Worm (Caenorhabditis elegans) whole organism, L1 larva: ENCODE results near the gene jmjd-4.

Experiments used
- ama-1 ChIP-seq: fragments of 150-350 bp; optimal IDR thresholded peaks from 2 replicates; lab custom pipeline; 2014
- blmp-1 ChIP-seq: fragments of 150-350 bp; optimal IDR thresholded peaks from 2 replicates; lab custom pipeline; 2014; ENCODE audit warnings: missing biosample characterization, missing genetic modification characterization
- dpl-1 ChIP-seq, 3 experiments: fragments of 150-350 bp in 2 of 3; sonication (generic microtip) in 1 of 3; optimal IDR thresholded peaks; 2 replicates each; lab custom pipeline; 2014 to 2017; ENCODE audit warnings: missing biosample characterization in 3 of 3, missing genetic modification characterization in 3 of 3, missing genetic modification reagents in 3 of 3
- efl-1 ChIP-seq, 4 experiments: fragments of 150-350 bp; optimal IDR thresholded peaks in 3 of 4; peaks in 1 of 4; 1 replicate in 1 of 4; 2 replicates in 3 of 4; lab custom pipeline; 2014; ENCODE audit warnings: missing biosample characterization in 2 of 4, missing genetic modification characterization in 2 of 4, missing genetic modification reagents in 2 of 4
- egl-13 ChIP-seq: sonication (generic microtip); optimal IDR thresholded peaks from 2 replicates; lab custom pipeline; 2016; ENCODE audit warnings: missing genotype, missing genetic modification reagents, missing genetic modification characterization, missing compliant biosample characterization
- hlh-4 ChIP-seq: sonication (generic microtip); optimal IDR thresholded peaks from 2 replicates; lab custom pipeline; 2016; ENCODE audit warnings: mild to moderate bottlenecking, missing genetic modification characterization, missing compliant biosample characterization
- lin-13 ChIP-seq: fragments of 150-350 bp; optimal IDR thresholded peaks from 2 replicates; lab custom pipeline; 2014; ENCODE audit warnings: missing biosample characterization, missing genetic modification reagents, missing genetic modification characterization
- lin-14 ChIP-seq: fragments of 200-800 bp; sonication (Bioruptor generic); optimal IDR thresholded peaks from 2 replicates; lab custom pipeline; 2018; ENCODE audit warnings: mild to moderate bottlenecking, missing genetic modification characterization, moderate library complexity, missing compliant biosample characterization
- nhr-12 ChIP-seq: sonication (generic microtip); optimal IDR thresholded peaks from 2 replicates; lab custom pipeline; 2017; ENCODE audit warnings: missing biosample characterization, missing genetic modification characterization
- nhr-19 ChIP-seq: fragments of 200-800 bp; sonication (Bioruptor generic); conservative IDR thresholded peaks from 2 replicates; pipeline ENCODE4 v1.3.6; 2022; ENCODE audit warnings: missing genetic modification characterization, missing compliant biosample characterization
- nhr-47 ChIP-seq: sonication (generic microtip); optimal IDR thresholded peaks from 2 replicates; lab custom pipeline; 2016; ENCODE audit warnings: mild to moderate bottlenecking, missing genetic modification characterization, moderate library complexity, missing compliant biosample characterization
- pax-3 ChIP-seq: fragments of 200-800 bp; sonication (Bioruptor generic); optimal IDR thresholded peaks from 2 replicates; lab custom pipeline; 2018; ENCODE audit warnings: mild to moderate bottlenecking, missing genetic modification characterization, moderate library complexity, missing compliant biosample characterization
- ztf-4 ChIP-seq: fragments of 150-350 bp; optimal IDR thresholded peaks from 2 replicates; lab custom pipeline; 2014; ENCODE audit warnings: missing biosample characterization, missing genetic modification characterization

jmjd-4 gene

DNA sequence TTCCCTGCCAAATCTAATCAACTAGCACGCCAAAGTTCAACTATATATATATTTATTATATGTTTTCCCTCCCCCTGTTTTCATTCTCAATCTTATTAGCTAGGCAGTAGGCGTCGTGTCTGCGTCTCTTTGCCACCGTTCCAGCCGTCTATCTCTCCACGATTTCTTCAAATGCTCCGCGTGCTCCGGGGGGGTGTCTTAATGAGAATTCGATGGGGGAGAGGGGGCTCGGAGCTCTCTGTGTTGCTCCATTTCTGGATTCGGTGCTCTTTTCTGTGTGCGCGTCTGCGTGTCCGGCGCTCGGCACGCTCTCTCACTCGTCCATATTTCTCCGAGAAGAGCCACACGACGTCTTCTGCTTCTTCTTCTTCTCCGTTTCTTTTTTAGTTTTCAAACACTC lies 49.6 kb downstream of the jmjd-4 start (continued):
- TF ChIP-seq nhr-19 (GFP tag; lab: Robert Waterston, UW) (0 out of 2 replicates have a peak, but pooled peaks have one; percentile 29), ama-1 (lab: Kevin White, UChicago) (no peak), hlh-4 (tag; lab: Kevin White, UChicago) (no peak), dpl-1 (GFP tag; optimal IDR thresholded peaks at IDR 0.05; lab: Kevin White, UChicago) (peak in 2 of 3 experiments; percentile 25 to 33), lin-13 (GFP tag; lab: Kevin White, UChicago) (no peak), nhr-12 (tag; lab: Kevin White, UChicago) (no peak), nhr-47 (tag; lab: Kevin White, UChicago) (peak; percentile 73), lin-14 (GFP tag; lab: Kevin White, UChicago) (peak; percentile 98), pax-3 (peak; percentile 53), efl-1 (optimal IDR thresholded peaks at IDR 0.05; lab: Kevin White, UChicago) (peak; percentile 43 to 45), efl-1 (GFP tag; optimal IDR thresholded peaks at IDR 0.05 in 1 of 2; lab: Kevin White, UChicago) (peak in 1 of 2 experiments; percentile 35), egl-13 (tag; lab: Kevin White, UChicago) (peak; percentile 69), blmp-1 (tag; lab: Kevin White, UChicago) (no peak), ztf-4 (tag; lab: Kevin White, UChicago) (no peak)
